Fruit fly (Drosophila melanogaster): ENCODE measurements around the gene CG17896.

CG17896 gene

dm6 chrX:493445-494190 lies at the start of gene CG17896 (continued):
- peak; percentile 96 for TF ChIP-seq tup (GFP tag; optimal IDR thresholded peaks at IDR 0.05)
- peak; percentile 95 for TF ChIP-seq esg (GFP tag; conservative IDR thresholded peaks at IDR 0.05)
- peak; percentile 92 for TF ChIP-seq Fer2 (tag; optimal IDR thresholded peaks at IDR 0.05)
- TF ChIP-seq lilli (GFP tag; optimal IDR thresholded peaks at IDR 0.05), result peak; percentile 99
- TF ChIP-seq onecut (GFP tag; IDR thresholded peaks at IDR 0.05), result peak; percentile 92
- TF ChIP-seq Ada2b (GFP tag; IDR thresholded peaks at IDR 0.05), result peak; percentile 99
- TF ChIP-seq CG10267 (tag; optimal IDR thresholded peaks at IDR 0.05), result peak; percentile 87
- peak; percentile 92 for TF ChIP-seq ro (GFP tag; IDR thresholded peaks at IDR 0.05)
- TF ChIP-seq btn (GFP tag; optimal IDR thresholded peaks at IDR 0.05), result peak; percentile 92
- TF ChIP-seq zfh2 (GFP tag; optimal IDR thresholded peaks at IDR 0.05), result peak; percentile 99
- TF ChIP-seq CG12659 (GFP tag; optimal IDR thresholded peaks at IDR 0.05), result peak; percentile 98
- TF ChIP-seq CG32532 (GFP tag; IDR thresholded peaks at IDR 0.05), result peak; percentile 100
- TF ChIP-seq disco-r (GFP tag; optimal IDR thresholded peaks at IDR 0.05), result peak; percentile 97
- peak; percentile 99 for TF ChIP-seq CG7839 (tag; optimal IDR thresholded peaks at IDR 0.05)
- TF ChIP-seq Deaf1 (tag; optimal IDR thresholded peaks at IDR 0.05), result peak; percentile 80
- peak; percentile 97 for TF ChIP-seq CG18619 (GFP tag; optimal IDR thresholded peaks at IDR 0.05)
- TF ChIP-seq CG3065 (GFP tag; optimal IDR thresholded peaks at IDR 0.05), result peak; percentile 93
- TF ChIP-seq Dp (GFP tag; optimal IDR thresholded peaks at IDR 0.05), result peak; percentile 15
- TF ChIP-seq inv (GFP tag; IDR thresholded peaks at IDR 0.05; ENCODE audit: partially characterized antibody), result no peak
- peak; percentile 99 for TF ChIP-seq sob (GFP tag; IDR thresholded peaks at IDR 0.05)
- no peak for TF ChIP-seq Tbp (GFP tag; optimal IDR thresholded peaks at IDR 0.05)
- TF ChIP-seq CG30431 (GFP tag; optimal IDR thresholded peaks at IDR 0.05), result peak; percentile 95
- TF ChIP-seq CG4820 (GFP tag; optimal IDR thresholded peaks at IDR 0.05), result peak; percentile 94
- TF ChIP-seq tx (GFP tag; optimal IDR thresholded peaks at IDR 0.05), result peak; percentile 98
- peak; percentile 98 for TF ChIP-seq CG8924 (tag; optimal IDR thresholded peaks at IDR 0.05)
- TF ChIP-seq Hand (GFP tag; optimal IDR thresholded peaks at IDR 0.05), result peak; percentile 95
- TF ChIP-seq CG31388 (GFP tag; optimal IDR thresholded peaks at IDR 0.05), result peak; percentile 96
- TF ChIP-seq CG8765 (GFP tag; IDR thresholded peaks at IDR 0.05), result peak; percentile 95
- no peak for TF ChIP-seq Kr (GFP tag; optimal IDR thresholded peaks at IDR 0.05)
- peak; percentile 96 for TF ChIP-seq CG32767 (GFP tag; IDR thresholded peaks at IDR 0.05)
- peak; percentile 91 for TF ChIP-seq run (tag; optimal IDR thresholded peaks at IDR 0.05)
- TF ChIP-seq Ets97D (GFP tag; optimal IDR thresholded peaks at IDR 0.05), result peak; percentile 93
- TF ChIP-seq CG1647 (GFP tag; optimal IDR thresholded peaks at IDR 0.05), result peak; percentile 98
- peak; percentile 85 for TF ChIP-seq CG10543 (GFP tag; optimal IDR thresholded peaks at IDR 0.05)
- TF ChIP-seq z (GFP tag; IDR thresholded peaks at IDR 0.05), result peak; percentile 72; the same call in 1 of the 3 replicates
- peak; percentile 85; the same call in 2 of the 3 replicates for TF ChIP-seq sr (GFP tag; IDR thresholded peaks at IDR 0.05)
- TF ChIP-seq Atf-2 (GFP tag; optimal IDR thresholded peaks at IDR 0.05), result peak; percentile 98
- peak; percentile 98 for TF ChIP-seq CG34422 (GFP tag; IDR thresholded peaks at IDR 0.05)
- peak; percentile 92 for TF ChIP-seq Doc2 (GFP tag; IDR thresholded peaks at IDR 0.05)
- TF ChIP-seq dm (GFP tag; optimal IDR thresholded peaks at IDR 0.05), result peak; percentile 96
- TF ChIP-seq eve (GFP tag; optimal IDR thresholded peaks at IDR 0.05), result no peak
- TF ChIP-seq CG14965 (GFP tag; optimal IDR thresholded peaks at IDR 0.05; ENCODE audit: borderline replicate concordance), result peak; percentile 90
- no peak for TF ChIP-seq CG18011 (GFP tag; optimal IDR thresholded peaks at IDR 0.05)
- peak; percentile 95 for TF ChIP-seq sima (GFP tag; optimal IDR thresholded peaks at IDR 0.05)
- TF ChIP-seq unc-4 (GFP tag; IDR thresholded peaks at IDR 0.05; ENCODE audit: partially characterized antibody), result no peak
- TF ChIP-seq bab2 (GFP tag; optimal IDR thresholded peaks at IDR 0.05), result peak; percentile 99
- peak; percentile 96 for TF ChIP-seq Ravus (GFP tag; IDR thresholded peaks at IDR 0.05)
- peak; percentile 93 for TF ChIP-seq CG10462 (GFP tag; optimal IDR thresholded peaks at IDR 0.05)
- peak; percentile 96 for TF ChIP-seq CG13424 (tag; optimal IDR thresholded peaks at IDR 0.05)
- peak; percentile 76 for TF ChIP-seq sqz (GFP tag; optimal IDR thresholded peaks at IDR 0.05)

Measured in whole organism, embryonic.